Worm (Caenorhabditis elegans): ENCODE measurements around the gene srw-15.

Gene srw-15

ce11 chrV:15230243-15230642 lies at the start of gene srw-15:
Gene srw-15, plus strand, starts transcription at chrV:15230543.
- TF ChIP-seq hmg-4 (GFP tag; optimal IDR thresholded peaks at IDR 0.05) (no peak), sea-1 (GFP tag; conservative IDR thresholded peaks at IDR 0.05) (no peak), scrt-1 (GFP tag; IDR thresholded peaks at IDR 0.05) (no peak), hnd-1 (tag; optimal IDR thresholded peaks at IDR 0.05) (no peak), ceh-13 (GFP tag; optimal IDR thresholded peaks at IDR 0.05) (no peak), tra-4 (tag; optimal IDR thresholded peaks at IDR 0.05) (no peak), tbx-11 (GFP tag; IDR thresholded peaks at IDR 0.05) (no peak), aly-1 (tag; optimal IDR thresholded peaks at IDR 0.05) (no peak), hmbx-1 (tag; optimal IDR thresholded peaks at IDR 0.05) (no peak), ama-1 (optimal IDR thresholded peaks at IDR 0.05) (no peak), ceh-36 (tag; optimal IDR thresholded peaks at IDR 0.05) (no peak), ets-7 (tag; optimal IDR thresholded peaks at IDR 0.05) (no peak), B0310.2 (tag; optimal IDR thresholded peaks at IDR 0.05) (no peak), pes-1 (GFP tag; IDR thresholded peaks at IDR 0.05) (no peak), F13C5.2 (tag; optimal IDR thresholded peaks at IDR 0.05) (no peak)

- TF ChIP-seq tra-4 (tag; optimal IDR thresholded peaks at IDR 0.05) (no peak), aly-1 (tag; optimal IDR thresholded peaks at IDR 0.05) (no peak), ceh-36 (tag; optimal IDR thresholded peaks at IDR 0.05) (no peak), hnd-1 (tag; optimal IDR thresholded peaks at IDR 0.05) (no peak), pes-1 (GFP tag; IDR thresholded peaks at IDR 0.05) (no peak), tbx-37 (GFP tag; conservative IDR thresholded peaks at IDR 0.05) (no peak), B0310.2 (tag; optimal IDR thresholded peaks at IDR 0.05) (no peak), hmg-4 (GFP tag; optimal IDR thresholded peaks at IDR 0.05) (no peak), ets-7 (tag; optimal IDR thresholded peaks at IDR 0.05) (no peak), hmbx-1 (tag; optimal IDR thresholded peaks at IDR 0.05) (no peak), sea-1 (GFP tag; conservative IDR thresholded peaks at IDR 0.05) (no peak), flt-1 (GFP tag; IDR thresholded peaks at IDR 0.05) (no peak), ceh-13 (GFP tag; optimal IDR thresholded peaks at IDR 0.05) (no peak), ama-1 (optimal IDR thresholded peaks at IDR 0.05) (no peak), F13C5.2 (tag; optimal IDR thresholded peaks at IDR 0.05) (no peak), scrt-1 (GFP tag; IDR thresholded peaks at IDR 0.05) (no peak), tbx-11 (GFP tag; IDR thresholded peaks at IDR 0.05) (no peak)
Observed at ce11 chrV:15181899-15182298, 48.4 kb upstream of the srw-15 start.

- TF ChIP-seq tbx-37 (GFP tag; conservative IDR thresholded peaks at IDR 0.05), result no peak
- no peak for TF ChIP-seq F13C5.2 (tag; optimal IDR thresholded peaks at IDR 0.05)
- TF ChIP-seq B0310.2 (tag; optimal IDR thresholded peaks at IDR 0.05), result no peak
- no peak for TF ChIP-seq pes-1 (GFP tag; IDR thresholded peaks at IDR 0.05)
- no peak for TF ChIP-seq aly-1 (tag; optimal IDR thresholded peaks at IDR 0.05)
- no peak for TF ChIP-seq tbx-11 (GFP tag; IDR thresholded peaks at IDR 0.05)
- no peak for TF ChIP-seq tra-4 (tag; optimal IDR thresholded peaks at IDR 0.05)
- no peak for TF ChIP-seq ceh-13 (GFP tag; optimal IDR thresholded peaks at IDR 0.05)
- TF ChIP-seq hnd-1 (tag; optimal IDR thresholded peaks at IDR 0.05), result no peak
- no peak for TF ChIP-seq hmbx-1 (tag; optimal IDR thresholded peaks at IDR 0.05)
- no peak for TF ChIP-seq ets-7 (tag; optimal IDR thresholded peaks at IDR 0.05)
- TF ChIP-seq flt-1 (GFP tag; IDR thresholded peaks at IDR 0.05), result no peak
- no peak for TF ChIP-seq ama-1 (optimal IDR thresholded peaks at IDR 0.05)
- TF ChIP-seq hmg-4 (GFP tag; optimal IDR thresholded peaks at IDR 0.05), result no peak
- TF ChIP-seq ceh-36 (tag; optimal IDR thresholded peaks at IDR 0.05), result no peak
Observed at ce11 chrV:15182407-15182806, 47.9 kb upstream of the srw-15 start, which contains the start of gene fbxa-84. Gene fbxa-84, plus strand, starts transcription at chrV:15182440.

- TF ChIP-seq tbx-37 (GFP tag; conservative IDR thresholded peaks at IDR 0.05) (no peak), ama-1 (optimal IDR thresholded peaks at IDR 0.05) (no peak), hmg-4 (GFP tag; optimal IDR thresholded peaks at IDR 0.05) (no peak), scrt-1 (GFP tag; IDR thresholded peaks at IDR 0.05) (no peak), flt-1 (GFP tag; IDR thresholded peaks at IDR 0.05) (no peak), aly-1 (tag; optimal IDR thresholded peaks at IDR 0.05) (no peak), pes-1 (GFP tag; IDR thresholded peaks at IDR 0.05) (no peak), sea-1 (GFP tag; conservative IDR thresholded peaks at IDR 0.05) (no peak), ceh-13 (GFP tag; optimal IDR thresholded peaks at IDR 0.05) (no peak), hnd-1 (tag; optimal IDR thresholded peaks at IDR 0.05) (no peak), ets-7 (tag; optimal IDR thresholded peaks at IDR 0.05) (no peak), hmbx-1 (tag; optimal IDR thresholded peaks at IDR 0.05) (no peak), F13C5.2 (tag; optimal IDR thresholded peaks at IDR 0.05) (no peak), ceh-36 (tag; optimal IDR thresholded peaks at IDR 0.05) (no peak), tra-4 (tag; optimal IDR thresholded peaks at IDR 0.05) (no peak), tbx-11 (GFP tag; IDR thresholded peaks at IDR 0.05) (no peak), B0310.2 (tag; optimal IDR thresholded peaks at IDR 0.05) (no peak)
Observed at ce11 chrV:15184097-15185040, 46.0 kb upstream of the srw-15 start, which contains the start of gene Y75B12B.1. Gene Y75B12B.1, plus strand, starts transcription at chrV:15184699.

ce11 chrV:15186259-15186927 lies 44.0 kb upstream of the srw-15 start, which contains the start of gene Y75B12B.3:
Gene Y75B12B.3, minus strand, starts transcription at chrV:15186279.
- TF ChIP-seq F13C5.2 (tag; optimal IDR thresholded peaks at IDR 0.05), result no peak
- no peak for TF ChIP-seq hmbx-1 (tag; optimal IDR thresholded peaks at IDR 0.05)
- no peak for TF ChIP-seq sea-1 (GFP tag; conservative IDR thresholded peaks at IDR 0.05)
- no peak for TF ChIP-seq scrt-1 (GFP tag; IDR thresholded peaks at IDR 0.05)
